Worm (Caenorhabditis elegans): ENCODE data around the gene R12B2.2.

R12B2.2 gene

ce11 chrIII:5761886-5762285 is 44.9 kb upstream of the R12B2.2 start (continued):
- TF ChIP-seq pha-4 (GFP tag; IDR thresholded peaks at IDR 0.05) (peak; percentile 65), pha-4 (tag; optimal IDR thresholded peaks at IDR 0.05) (no peak), nhr-237 (tag; optimal IDR thresholded peaks at IDR 0.05) (no peak), nhr-42 (GFP tag; IDR thresholded peaks at IDR 0.05) (no peak), T20F7.1 (GFP tag; optimal IDR thresholded peaks at IDR 0.05) (no peak), egl-27 (tag; optimal IDR thresholded peaks at IDR 0.05) (no peak), nhr-76 (tag; optimal IDR thresholded peaks at IDR 0.05) (no peak), T26A8.4 (GFP tag; IDR thresholded peaks at IDR 0.05) (peak; percentile 63), lin-29 (GFP tag; IDR thresholded peaks at IDR 0.05) (no peak), zip-2 (tag; optimal IDR thresholded peaks at IDR 0.05) (no peak), attf-4 (tag; optimal IDR thresholded peaks at IDR 0.05) (no peak), vab-7 (GFP tag; IDR thresholded peaks at IDR 0.05) (peak; percentile 62), Y48G9A.11 (GFP tag; IDR thresholded peaks at IDR 0.05) (peak; percentile 73; the same call in 1 of the 2 replicates), lsy-2 (tag; optimal IDR thresholded peaks at IDR 0.05) (peak in 1 of 2 experiments; percentile 20), D1046.2 (GFP tag; IDR thresholded peaks at IDR 0.05) (0 out of 2 replicates have a peak, but pooled peaks have one; percentile 70), dve-1 (tag; optimal IDR thresholded peaks at IDR 0.05; ENCODE audit: insufficient read depth) (peak; percentile 12), madf-9 (GFP tag; conservative IDR thresholded peaks at IDR 0.05) (no peak), Y75B8A.6 (GFP tag; IDR thresholded peaks at IDR 0.05) (peak; percentile 73; the same call in 1 of the 2 replicates), F26F4.8 (GFP tag; conservative IDR thresholded peaks at IDR 0.05) (peak; percentile 53), F10B5.3 (tag; optimal IDR thresholded peaks at IDR 0.05) (no peak), lir-3 (tag; optimal IDR thresholded peaks at IDR 0.05) (no peak), tra-1 (GFP tag; IDR thresholded peaks at IDR 0.05) (peak; percentile 50), hlh-11 (tag; optimal IDR thresholded peaks at IDR 0.05) (no peak), ctbp-1 (GFP tag; IDR thresholded peaks at IDR 0.05) (peak; percentile 73), fos-1 (tag; optimal IDR thresholded peaks at IDR 0.05) (no peak), nhr-6 (tag; optimal IDR thresholded peaks at IDR 0.05) (no peak), pqm-1 (tag; optimal IDR thresholded peaks at IDR 0.05) (no peak), mdl-1 (tag; optimal IDR thresholded peaks at IDR 0.05) (no peak), F37D6.2 (tag; optimal IDR thresholded peaks at IDR 0.05) (no peak), egl-43 (GFP tag; IDR thresholded peaks at IDR 0.05) (peak; percentile 88), nhr-111 (GFP tag; optimal IDR thresholded peaks at IDR 0.05) (no peak), lin-38 (GFP tag; IDR thresholded peaks at IDR 0.05) (peak; percentile 71), mes-2 (tag; optimal IDR thresholded peaks at IDR 0.05; ENCODE audit: poor library complexity, severe bottlenecking) (peak; percentile 17), aha-1 (tag) (no peak), dpl-1 (GFP tag; optimal IDR thresholded peaks at IDR 0.05) (no peak), daf-8 (GFP tag; IDR thresholded peaks at IDR 0.05) (no peak), skn-1 (tag; optimal IDR thresholded peaks at IDR 0.05) (no peak), daf-12 (tag; optimal IDR thresholded peaks at IDR 0.05) (no peak), hlh-30 (tag; optimal IDR thresholded peaks at IDR 0.05; ENCODE audit: insufficient read depth) (peak; percentile 47), unc-130 (GFP tag; optimal IDR thresholded peaks at IDR 0.05) (peak; percentile 50), dmd-9 (GFP tag; IDR thresholded peaks at IDR 0.05) (0 out of 2 replicates have a peak, but pooled peaks have one; percentile 14), F49E8.2 (tag; optimal IDR thresholded peaks at IDR 0.05; ENCODE audit: borderline replicate concordance) (no peak), madf-5 (GFP tag; IDR thresholded peaks at IDR 0.05) (0 out of 4 replicates have a peak, but pooled peaks of 1 of the 2 experiments have one; percentile 33), ceh-32 (tag; optimal IDR thresholded peaks at IDR 0.05; ENCODE audit: poor library complexity) (no peak), zag-1 (tag; optimal IDR thresholded peaks at IDR 0.05) (no peak), lin-1 (GFP tag; IDR thresholded peaks at IDR 0.05) (no peak), arid-1 (GFP tag; conservative IDR thresholded peaks at IDR 0.05) (peak; percentile 10; the same call in 1 of the 2 replicates), lin-39 (tag; optimal IDR thresholded peaks at IDR 0.05) (no peak), snpc-4 (tag; optimal IDR thresholded peaks at IDR 0.05) (no peak), tag-97 (GFP tag; IDR thresholded peaks at IDR 0.05) (no peak), ceh-28 (tag; optimal IDR thresholded peaks at IDR 0.05) (no peak), saeg-2 (GFP tag; IDR thresholded peaks at IDR 0.05) (no peak)

All from whole organism, L4 larva.